Worm (Caenorhabditis elegans) whole organism, young adult: ENCODE results near the gene cnt-2.

Experiments
- B0336.3 ChIP-seq: fragments of 200-800 bp; sonication (Bioruptor generic); IDR thresholded peaks from 2 replicates; pipeline ENCODE4 v1.3.6; 2022; ENCODE audit warnings: missing genetic modification characterization, missing compliant biosample characterization
- C17E4.6 ChIP-seq: fragments of 200-800 bp; sonication (Bioruptor generic); IDR thresholded peaks from 2 replicates; pipeline ENCODE4 v1.3.6; 2022; ENCODE audit warnings: missing genetic modification reagents, missing genetic modification characterization, missing compliant biosample characterization
- D2030.7 ChIP-seq: fragments of 200-800 bp; sonication (Bioruptor generic); IDR thresholded peaks from 2 replicates; pipeline ENCODE4 v1.3.6; 2022; ENCODE audit warnings: missing genetic modification reagents, missing genetic modification characterization, missing compliant biosample characterization
- F52B5.7 ChIP-seq: sonication (generic microtip); optimal IDR thresholded peaks from 2 replicates; lab custom pipeline; 2016; ENCODE audit warnings: mild to moderate bottlenecking, missing genetic modification characterization, missing compliant biosample characterization
- F55B11.4 ChIP-seq: sonication (generic microtip); optimal IDR thresholded peaks from 2 replicates; lab custom pipeline; 2016; ENCODE audit warnings: missing compliant biosample characterization, missing genetic modification characterization, borderline replicate concordance; ENCODE audit not compliant: insufficient read depth
- T07F8.4 ChIP-seq: sonication (generic microtip); optimal IDR thresholded peaks from 2 replicates; lab custom pipeline; 2016; ENCODE audit warnings: mild to moderate bottlenecking, missing genetic modification characterization, moderate library complexity, missing compliant biosample characterization
- Y56A3A.18 ChIP-seq: fragments of 200-800 bp; sonication (Bioruptor generic); IDR thresholded peaks from 2 replicates; pipeline ENCODE4 v1.3.6; 2022; ENCODE audit warnings: missing genetic modification reagents, missing genetic modification characterization, missing compliant biosample characterization
- Y67H2A.10 ChIP-seq: fragments of 200-800 bp; sonication (Bioruptor generic); conservative IDR thresholded peaks from 2 replicates; pipeline ENCODE4 v1.3.6; 2022; ENCODE audit warnings: missing genetic modification reagents, missing genetic modification characterization, missing compliant biosample characterization
- Y79H2A.3 ChIP-seq: fragments of 200-800 bp; sonication (Bioruptor generic); conservative IDR thresholded peaks from 2 replicates; pipeline ENCODE4 v1.3.6; 2022; ENCODE audit warnings: missing genetic modification reagents, missing genetic modification characterization, missing compliant biosample characterization
- Y95B8A.8 ChIP-seq: fragments of 200-800 bp; sonication (Bioruptor generic); IDR thresholded peaks from 2 replicates; pipeline ENCODE4 v1.3.6; 2022; ENCODE audit warnings: missing genetic modification reagents, missing genetic modification characterization, missing compliant biosample characterization
- aptf-2 ChIP-seq: fragments of 200-800 bp; sonication (Bioruptor generic); conservative IDR thresholded peaks from 2 replicates; pipeline ENCODE4 v1.3.6; 2022; ENCODE audit warnings: missing genetic modification reagents, missing genetic modification characterization, missing compliant biosample characterization
- atf-7 ChIP-seq: sonication (generic microtip); optimal IDR thresholded peaks from 2 replicates; lab custom pipeline; 2017; ENCODE audit warnings: mild to moderate bottlenecking, missing genetic modification characterization, missing compliant biosample characterization
- athp-1 ChIP-seq: sonication (generic microtip); optimal IDR thresholded peaks from 2 replicates; lab custom pipeline; 2017; ENCODE audit warnings: mild to moderate bottlenecking, missing genetic modification characterization, missing compliant biosample characterization
- bed-1 ChIP-seq: fragments of 200-800 bp; sonication (Bioruptor generic); IDR thresholded peaks from 2 replicates; pipeline ENCODE4 v1.3.6; 2022; ENCODE audit warnings: missing genetic modification reagents, missing genetic modification characterization, missing compliant biosample characterization
- ceh-91 ChIP-seq: fragments of 200-800 bp; sonication (Bioruptor generic); IDR thresholded peaks from 2 replicates; pipeline ENCODE4 v1.3.6; 2022; ENCODE audit warnings: missing genetic modification reagents, missing genetic modification characterization, missing compliant biosample characterization
- dpff-1 ChIP-seq: sonication (generic microtip); optimal IDR thresholded peaks from 2 replicates; lab custom pipeline; 2017; ENCODE audit warnings: mild to moderate bottlenecking, missing genetic modification characterization, missing compliant biosample characterization
- ekl-4 ChIP-seq: fragments of 200-800 bp; sonication (Bioruptor generic); IDR thresholded peaks from 2 replicates; pipeline ENCODE4 v1.3.6; 2022; ENCODE audit warnings: missing genetic modification reagents, missing genetic modification characterization, missing compliant biosample characterization
- ets-4 ChIP-seq: fragments of 200-800 bp; sonication (Bioruptor generic); optimal IDR thresholded peaks from 2 replicates; lab custom pipeline; 2018; ENCODE audit warnings: mild to moderate bottlenecking, missing genetic modification characterization, missing compliant biosample characterization
- hlh-12 ChIP-seq: sonication (generic microtip); optimal IDR thresholded peaks from 2 replicates; lab custom pipeline; 2016; ENCODE audit warnings: missing genetic modification characterization, missing compliant biosample characterization
- hlh-26 ChIP-seq: fragments of 200-800 bp; sonication (Bioruptor generic); conservative IDR thresholded peaks from 2 replicates; pipeline ENCODE4 v1.3.6; 2022; ENCODE audit warnings: missing genetic modification reagents, missing genetic modification characterization, missing compliant biosample characterization
- hmg-20 ChIP-seq: fragments of 200-800 bp; sonication (Bioruptor generic); IDR thresholded peaks from 2 replicates; pipeline ENCODE4 v1.3.6; 2022; ENCODE audit warnings: missing genetic modification reagents, missing genetic modification characterization, missing compliant biosample characterization
- lag-1 ChIP-seq: fragments of 200-800 bp; sonication (Bioruptor generic); IDR thresholded peaks from 2 replicates; pipeline ENCODE4 v1.3.6; 2022; ENCODE audit warnings: missing genetic modification reagents, missing genetic modification characterization, missing compliant biosample characterization
- let-607 ChIP-seq, 2 experiments: fragments of 200-800 bp in 1 of 2; sonication (Bioruptor generic) in 1 of 2; sonication (generic microtip) in 1 of 2; optimal IDR thresholded peaks; 2 replicates each; lab custom pipeline; 2016 to 2018; ENCODE audit warnings: mild to moderate bottlenecking in 2 of 2, missing compliant biosample characterization in 2 of 2, missing genetic modification characterization in 2 of 2, moderate library complexity in 2 of 2, missing genotype in 1 of 2
- lin-26 ChIP-seq: fragments of 200-800 bp; sonication (Bioruptor generic); IDR thresholded peaks from 2 replicates; pipeline ENCODE4 v1.3.6; 2022; ENCODE audit warnings: missing genetic modification reagents, missing genetic modification characterization, missing compliant biosample characterization
- lin-35 ChIP-seq, 3 experiments: fragments of 150-350 bp in 2 of 3; sonication (generic microtip) in 1 of 3; optimal IDR thresholded peaks; 2 replicates each; lab custom pipeline; 2014 to 2018; ENCODE audit warnings: missing biosample characterization in 3 of 3, missing genetic modification characterization in 3 of 3, missing genetic modification reagents in 3 of 3
- lin-54 ChIP-seq: fragments of 200-800 bp; sonication (Bioruptor generic); optimal IDR thresholded peaks from 2 replicates; lab custom pipeline; 2018; ENCODE audit warnings: mild to moderate bottlenecking, missing genetic modification characterization, missing compliant biosample characterization
- lsl-1 ChIP-seq: fragments of 200-800 bp; sonication (Bioruptor generic); optimal IDR thresholded peaks from 2 replicates; lab custom pipeline; 2018; ENCODE audit warnings: mild to moderate bottlenecking, missing genetic modification characterization, moderate library complexity, missing compliant biosample characterization
- madf-8 ChIP-seq: fragments of 200-800 bp; sonication (Bioruptor generic); conservative IDR thresholded peaks from 2 replicates; pipeline ENCODE4 v1.3.6; 2022; ENCODE audit warnings: missing genetic modification reagents, missing genetic modification characterization, missing compliant biosample characterization
- mel-28 ChIP-seq: sonication (generic microtip); optimal IDR thresholded peaks from 2 replicates; lab custom pipeline; 2016; ENCODE audit warnings: borderline replicate concordance, mild to moderate bottlenecking, missing genetic modification characterization, missing compliant biosample characterization
- mxl-1 ChIP-seq: sonication (generic microtip); optimal IDR thresholded peaks from 2 replicates; lab custom pipeline; 2016; ENCODE audit warnings: missing genetic modification characterization, missing compliant biosample characterization
- nfya-1 ChIP-seq: sonication (generic microtip); optimal IDR thresholded peaks from 2 replicates; lab custom pipeline; 2017; ENCODE audit warnings: antibody characterized with exemption, missing compliant biosample characterization, missing genetic modification characterization, borderline replicate concordance; ENCODE audit not compliant: insufficient read depth
- nfya-2 ChIP-seq: fragments of 200-800 bp; sonication (Bioruptor generic); IDR thresholded peaks from 2 replicates; pipeline ENCODE4 v1.3.6; 2022; ENCODE audit warnings: missing genetic modification reagents, missing genetic modification characterization, missing compliant biosample characterization
- nhr-120 ChIP-seq: fragments of 200-800 bp; sonication (Bioruptor generic); IDR thresholded peaks from 2 replicates; pipeline ENCODE4 v1.3.6; 2022; ENCODE audit warnings: missing genetic modification characterization, missing compliant biosample characterization
- nhr-179 ChIP-seq: sonication (generic microtip); optimal IDR thresholded peaks from 2 replicates; lab custom pipeline; 2016; ENCODE audit warnings: mild to moderate bottlenecking, missing genetic modification characterization, missing compliant biosample characterization
- nhr-80 ChIP-seq: sonication (generic microtip); optimal IDR thresholded peaks from 2 replicates; lab custom pipeline; 2016; ENCODE audit warnings: missing genetic modification characterization, missing compliant biosample characterization
- pha-4 ChIP-seq: fragments of 150-350 bp; sonication (generic microtip); optimal IDR thresholded peaks from 2 replicates; lab custom pipeline; 2014; ENCODE audit warnings: missing biosample characterization, missing genetic modification reagents, missing genetic modification characterization
- rec-8 ChIP-seq, 2 experiments: sonication (generic microtip); optimal IDR thresholded peaks; 2 replicates each; lab custom pipeline; 2016; ENCODE audit warnings: mild to moderate bottlenecking in 2 of 2, missing genetic modification characterization in 2 of 2, missing genetic modification reagents in 2 of 2, missing genotype in 2 of 2, missing biosample characterization in 1 of 2, missing compliant biosample characterization in 1 of 2, moderate library complexity in 1 of 2
- sdz-38 ChIP-seq: sonication (generic microtip); optimal IDR thresholded peaks from 2 replicates; lab custom pipeline; 2016; ENCODE audit warnings: missing genotype, missing genetic modification characterization, missing compliant biosample characterization
- sea-2 ChIP-seq: fragments of 200-800 bp; sonication (Bioruptor generic); IDR thresholded peaks from 2 replicates; pipeline ENCODE4 v1.3.6; 2022; ENCODE audit warnings: missing genetic modification characterization, missing compliant biosample characterization
- snpc-1.3 ChIP-seq: sonication (generic microtip); optimal IDR thresholded peaks from 2 replicates; lab custom pipeline; 2017; ENCODE audit warnings: missing genetic modification characterization, mild to moderate bottlenecking, missing compliant biosample characterization, antibody characterized with exemption, moderate library complexity, missing genotype, missing genetic modification reagents; ENCODE audit not compliant: insufficient read depth
- tbp1 ChIP-seq: fragments of 200-800 bp; sonication (Bioruptor generic); optimal IDR thresholded peaks from 2 replicates; lab custom pipeline; 2018; ENCODE audit warnings: mild to moderate bottlenecking, missing genetic modification characterization, missing compliant biosample characterization
- tlf-1 ChIP-seq: fragments of 200-800 bp; sonication (Bioruptor generic); optimal IDR thresholded peaks from 2 replicates; lab custom pipeline; 2018; ENCODE audit warnings: mild to moderate bottlenecking, missing genetic modification characterization, missing compliant biosample characterization
- unc-62 ChIP-seq: fragments of 150-350 bp; optimal IDR thresholded peaks from 2 replicates; lab custom pipeline; 2014; ENCODE audit warnings: missing biosample characterization, missing genetic modification reagents, missing genetic modification characterization
- xnd-1 ChIP-seq: sonication (generic microtip); optimal IDR thresholded peaks from 2 replicates; lab custom pipeline; 2016; ENCODE audit warnings: missing genotype, missing genetic modification reagents, missing genetic modification characterization, missing compliant biosample characterization
- zfh-2 ChIP-seq: fragments of 200-800 bp; sonication (Bioruptor generic); conservative IDR thresholded peaks from 2 replicates; pipeline ENCODE4 v1.3.6; 2022; ENCODE audit warnings: missing genetic modification reagents, missing genetic modification characterization, missing compliant biosample characterization
- ztf-22 ChIP-seq: fragments of 200-800 bp; sonication (Bioruptor generic); optimal IDR thresholded peaks from 2 replicates; lab custom pipeline; 2018; ENCODE audit warnings: mild to moderate bottlenecking, missing genetic modification characterization, moderate library complexity, missing compliant biosample characterization
- ztf-26 ChIP-seq: sonication (generic microtip); optimal IDR thresholded peaks from 2 replicates; lab custom pipeline; 2017; ENCODE audit warnings: missing genetic modification characterization, missing compliant biosample characterization
- ztf-3 ChIP-seq: fragments of 200-800 bp; sonication (Bioruptor generic); optimal IDR thresholded peaks from 2 replicates; lab custom pipeline; 2018; ENCODE audit warnings: mild to moderate bottlenecking, missing genetic modification characterization, missing compliant biosample characterization

Gene cnt-2

DNA sequence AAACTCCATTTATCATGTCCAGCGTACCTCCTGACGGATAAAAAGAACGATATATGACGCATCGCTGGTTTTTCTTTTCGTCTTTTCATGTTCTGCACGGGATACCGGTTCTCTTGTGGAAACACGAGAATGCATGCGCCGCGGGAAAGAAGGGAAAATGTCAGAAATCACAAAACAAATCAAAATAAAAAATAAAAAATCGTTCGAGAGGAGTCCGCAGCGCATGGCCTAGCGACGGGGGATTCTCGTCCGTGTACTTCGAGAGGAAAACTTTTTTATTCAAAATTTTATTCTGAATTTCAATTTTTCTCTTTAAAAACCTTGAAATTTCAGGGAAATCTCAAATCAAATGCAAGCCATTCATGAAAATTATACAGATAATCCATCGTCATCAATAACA, 33.6 kb upstream of the cnt-2 start, which contains the start of the genes lron-10 and hpr-9 (continued):
- peak; percentile 86; the same call in 1 of the 2 replicates for TF ChIP-seq bed-1 (GFP tag; lab: Robert Waterston, UW)
- no peak for TF ChIP-seq Y56A3A.18
- no peak for TF ChIP-seq F52B5.7
- peak; percentile 80 for TF ChIP-seq athp-1 (tag; lab: Kevin White, UChicago)
- no peak for TF ChIP-seq unc-62
- TF ChIP-seq lin-54 (GFP tag; lab: Kevin White, UChicago): peak; percentile 73
- peak; percentile 39 for TF ChIP-seq madf-8 (GFP tag; lab: Robert Waterston, UW)
- peak; percentile 74 for TF ChIP-seq ztf-26 (tag; lab: Kevin White, UChicago)
- no peak for TF ChIP-seq lag-1 (GFP tag; lab: Robert Waterston, UW)
- TF ChIP-seq mxl-1 (tag; lab: Kevin White, UChicago): no peak
- TF ChIP-seq ceh-91: peak; percentile 49
- TF ChIP-seq snpc-1.3 (tag; lab: Kevin White, UChicago): peak; percentile 44
- no peak for TF ChIP-seq pha-4 (tag; lab: Kevin White, UChicago)
- TF ChIP-seq tbp1 (GFP tag; lab: Kevin White, UChicago): peak; percentile 54
- no peak for TF ChIP-seq nfya-1 (tag; lab: Kevin White, UChicago)
- TF ChIP-seq aptf-2: peak; percentile 67; the same call in 1 of the 2 replicates
- TF ChIP-seq lin-26 (GFP tag; lab: Robert Waterston, UW): peak; percentile 53; the same call in 1 of the 2 replicates
- peak; percentile 60 for TF ChIP-seq zfh-2 (GFP tag; lab: Robert Waterston, UW)
- TF ChIP-seq hmg-20 (GFP tag; lab: Robert Waterston, UW): 0 out of 2 replicates have a peak, but pooled peaks have one; percentile 40
- TF ChIP-seq ztf-3 (GFP tag; lab: Kevin White, UChicago): no peak
- no peak for TF ChIP-seq Y79H2A.3
- TF ChIP-seq let-607 (tag; optimal IDR thresholded peaks at IDR 0.05; lab: Kevin White, UChicago): peak; percentile 20 to 68
- peak; percentile 3 for TF ChIP-seq atf-7
- no peak for TF ChIP-seq Y67H2A.10 (GFP tag; lab: Robert Waterston, UW)
- TF ChIP-seq ztf-22 (GFP tag; lab: Kevin White, UChicago): peak; percentile 42
- TF ChIP-seq D2030.7 (GFP tag; lab: Robert Waterston, UW): peak; percentile 65
- TF ChIP-seq hlh-12 (tag; lab: Kevin White, UChicago): no peak
- peak; percentile 72 for TF ChIP-seq B0336.3 (GFP tag; lab: Robert Waterston, UW)
- no peak; the same call in 1 of the 2 replicates for TF ChIP-seq ekl-4
- peak; percentile 25 for TF ChIP-seq xnd-1 (tag; lab: Kevin White, UChicago)
- peak in 1 of 3 experiments; percentile 73 for TF ChIP-seq lin-35 (GFP tag; optimal IDR thresholded peaks at IDR 0.05; lab: Kevin White, UChicago)
- TF ChIP-seq Y95B8A.8 (GFP tag; lab: Robert Waterston, UW): peak; percentile 48; the same call in 1 of the 2 replicates
- TF ChIP-seq rec-8 (tag; optimal IDR thresholded peaks at IDR 0.05; lab: Kevin White, UChicago): peak; percentile 42 to 78
- no peak for TF ChIP-seq nhr-179 (tag; lab: Kevin White, UChicago)
- TF ChIP-seq tlf-1 (GFP tag; lab: Kevin White, UChicago): peak; percentile 50
- no peak for TF ChIP-seq ets-4 (GFP tag; lab: Kevin White, UChicago)
- no peak for TF ChIP-seq hlh-26 (GFP tag; lab: Robert Waterston, UW)
- TF ChIP-seq C17E4.6 (GFP tag; lab: Robert Waterston, UW): 0 out of 2 replicates have a peak, but pooled peaks have one; percentile 64
- no peak for TF ChIP-seq sdz-38
- TF ChIP-seq mel-28: peak; percentile 69
- TF ChIP-seq dpff-1 (tag; lab: Kevin White, UChicago): no peak
- TF ChIP-seq F55B11.4: no peak
- no peak for TF ChIP-seq nhr-120 (GFP tag; lab: Robert Waterston, UW)
- peak; percentile 53 for TF ChIP-seq lsl-1 (GFP tag; lab: Kevin White, UChicago)
- TF ChIP-seq nhr-80 (tag; lab: Kevin White, UChicago): peak; percentile 11
- TF ChIP-seq nfya-2: no peak
- TF ChIP-seq sea-2: 0 out of 2 replicates have a peak, but pooled peaks have one; percentile 31
- no peak for TF ChIP-seq T07F8.4
